Fruit fly (Drosophila melanogaster) whole organism, embryonic: Measurements from ENCODE around the gene sno.

Experiments
- Ada2b ChIP-seq: fragments of 200-800 bp; sonication (Bioruptor generic); IDR thresholded peaks from 2 replicates; pipeline ENCODE4 v1.3.6; 2022; ENCODE audit warnings: missing biosample characterization, missing genetic modification characterization
- Adf1 ChIP-seq: fragments of 200-800 bp; sonication (Bioruptor generic); IDR thresholded peaks from 2 replicates; pipeline ENCODE4 v1.3.6; 2022; ENCODE audit warnings: missing biosample characterization, missing genetic modification characterization
- Antp ChIP-seq: fragments of 200-800 bp; sonication (Bioruptor generic); optimal IDR thresholded peaks from 3 replicates; lab custom pipeline; 2016; ENCODE audit warnings: missing biosample characterization, missing genetic modification characterization
- Bdp1 ChIP-seq: fragments of 200-800 bp; sonication (Bioruptor generic); optimal IDR thresholded peaks from 3 replicates; lab custom pipeline; 2016; ENCODE audit warnings: missing biosample characterization, missing genetic modification characterization
- Blimp-1 ChIP-seq: fragments of 200-800 bp; sonication (Bioruptor generic); optimal IDR thresholded peaks from 3 replicates; lab custom pipeline; 2018; ENCODE audit warnings: missing biosample characterization, missing genetic modification characterization, mild to moderate bottlenecking, moderate library complexity, missing genetic modification reagents
- CG10267 ChIP-seq: fragments of 200-800 bp; sonication (Bioruptor generic); optimal IDR thresholded peaks from 2 replicates; lab custom pipeline; 2018; ENCODE audit warnings: missing biosample characterization, mild to moderate bottlenecking, missing genetic modification characterization, moderate library complexity
- CG10543 ChIP-seq: fragments of 200-800 bp; sonication (Bioruptor generic); optimal IDR thresholded peaks from 3 replicates; lab custom pipeline; 2017; ENCODE audit warnings: missing biosample characterization, mild to moderate bottlenecking, missing genetic modification characterization, moderate library complexity
- CG1603 ChIP-seq: fragments of 200-800 bp; sonication (Bioruptor generic); optimal IDR thresholded peaks from 2 replicates; lab custom pipeline; 2019; ENCODE audit warnings: missing biosample characterization, mild to moderate bottlenecking, missing genetic modification characterization, moderate library complexity
- CG17361 ChIP-seq: fragments of 200-800 bp; sonication (Bioruptor generic); IDR thresholded peaks from 3 replicates; pipeline ENCODE4 v1.3.6; 2022; ENCODE audit warnings: missing biosample characterization, missing genetic modification characterization
- CG17802 ChIP-seq: fragments of 200-800 bp; sonication (Bioruptor generic); optimal IDR thresholded peaks from 2 replicates; lab custom pipeline; 2018; ENCODE audit warnings: missing biosample characterization, mild to moderate bottlenecking, missing genetic modification characterization, moderate library complexity
- CG2678 ChIP-seq: fragments of 200-800 bp; sonication (Bioruptor generic); optimal IDR thresholded peaks from 3 replicates; lab custom pipeline; 2019; ENCODE audit warnings: missing biosample characterization, mild to moderate bottlenecking, missing genetic modification characterization, moderate library complexity
- CG2712 ChIP-seq: fragments of 200-800 bp; optimal IDR thresholded peaks from 3 replicates; lab custom pipeline; 2019; ENCODE audit warnings: missing biosample characterization, mild to moderate bottlenecking, missing genetic modification characterization, moderate library complexity
- CG30403 ChIP-seq: fragments of 200-800 bp; sonication (Bioruptor generic); optimal IDR thresholded peaks from 3 replicates; lab custom pipeline; 2016; ENCODE audit warnings: missing biosample characterization, missing genetic modification characterization
- CG3065 ChIP-seq: fragments of 200-800 bp; sonication (Bioruptor generic); optimal IDR thresholded peaks from 2 replicates; lab custom pipeline; 2016; ENCODE audit warnings: missing biosample characterization, missing genetic modification characterization
- CG34422 ChIP-seq: fragments of 200-800 bp; sonication (Bioruptor generic); IDR thresholded peaks from 3 replicates; pipeline ENCODE4 v1.3.6; 2022; ENCODE audit warnings: missing biosample characterization, missing genetic modification characterization
- CG4820 ChIP-seq: fragments of 200-800 bp; sonication (Bioruptor generic); optimal IDR thresholded peaks from 3 replicates; lab custom pipeline; 2016; ENCODE audit warnings: missing biosample characterization, missing genetic modification characterization
- CG5953 ChIP-seq: fragments of 200-800 bp; sonication (Bioruptor generic); IDR thresholded peaks from 2 replicates; pipeline ENCODE4 v1.3.6; 2022; ENCODE audit warnings: missing biosample characterization, missing genetic modification characterization
- CG6689 ChIP-seq: fragments of 200-800 bp; sonication (Bioruptor generic); IDR thresholded peaks from 2 replicates; pipeline ENCODE4 v1.3.6; 2022; ENCODE audit warnings: missing biosample characterization, missing genetic modification characterization
- CG7271 ChIP-seq: fragments of 200-800 bp; sonication (Bioruptor generic); optimal IDR thresholded peaks from 2 replicates; lab custom pipeline; 2018; ENCODE audit warnings: missing biosample characterization, mild to moderate bottlenecking, missing genetic modification characterization, moderate library complexity
- CG7987 ChIP-seq: fragments of 200-800 bp; sonication (Bioruptor generic); optimal IDR thresholded peaks from 2 replicates; lab custom pipeline; 2018; ENCODE audit warnings: missing biosample characterization, mild to moderate bottlenecking, missing genetic modification characterization, moderate library complexity
- CG8388 ChIP-seq: fragments of 200-800 bp; sonication (Bioruptor generic); optimal IDR thresholded peaks from 2 replicates; lab custom pipeline; 2019; ENCODE audit warnings: missing biosample characterization, mild to moderate bottlenecking, missing genetic modification characterization, moderate library complexity
- CG8924 ChIP-seq: fragments of 200-800 bp; optimal IDR thresholded peaks from 3 replicates; lab custom pipeline; 2019; ENCODE audit warnings: missing biosample characterization, mild to moderate bottlenecking, missing genetic modification characterization, moderate library complexity
- CoRest ChIP-seq: fragments of 200-800 bp; sonication (Bioruptor generic); optimal IDR thresholded peaks from 3 replicates; lab custom pipeline; 2018; ENCODE audit warnings: missing biosample characterization, mild to moderate bottlenecking, missing genetic modification characterization, moderate library complexity
- E2f1 ChIP-seq: fragments of 200-800 bp; sonication (Bioruptor generic); IDR thresholded peaks from 2 replicates; pipeline ENCODE4 v1.3.6; 2022; ENCODE audit warnings: missing biosample characterization, missing genetic modification characterization
- Eip74EF ChIP-seq, 2 experiments: fragments of 200-800 bp in 1 of 2; fragments of >200 bp in 1 of 2; sonication (Bioruptor generic) in 1 of 2; optimal IDR thresholded peaks; 2 replicates each; lab custom pipeline; 2017 to 2019; ENCODE audit warnings: missing biosample characterization in 2 of 2, missing genetic modification characterization in 2 of 2, mild to moderate bottlenecking in 1 of 2, moderate library complexity in 1 of 2
- Fer2 ChIP-seq: fragments of 200-800 bp; sonication (Bioruptor generic); optimal IDR thresholded peaks from 2 replicates; lab custom pipeline; 2018; ENCODE audit warnings: missing biosample characterization, mild to moderate bottlenecking, missing genetic modification characterization, moderate library complexity
- Hr3 ChIP-seq: fragments of 200-800 bp; sonication (Bioruptor generic); optimal IDR thresholded peaks from 3 replicates; lab custom pipeline; 2016; ENCODE audit warnings: missing biosample characterization, missing genetic modification characterization
- Hr51 ChIP-seq, 2 experiments: fragments of 200-800 bp; sonication (Bioruptor generic); optimal IDR thresholded peaks; 2 replicates in 1 of 2; 3 replicates in 1 of 2; lab custom pipeline; 2016 to 2018; ENCODE audit warnings: missing biosample characterization in 2 of 2, missing genetic modification characterization in 2 of 2, mild to moderate bottlenecking in 1 of 2, moderate library complexity in 1 of 2
- MBD-R2 ChIP-seq: fragments of 200-800 bp; sonication (Bioruptor generic); IDR thresholded peaks from 2 replicates; pipeline ENCODE4 v1.3.6; 2022; ENCODE audit warnings: missing biosample characterization, missing genetic modification characterization
- Med ChIP-seq: fragments of 200-800 bp; sonication (Bioruptor generic); peaks from one replicate; lab custom pipeline; 2016; ENCODE audit warnings: missing biosample characterization, missing genetic modification characterization, mild to moderate bottlenecking, inconsistent platforms, moderate library complexity
- Rfx ChIP-seq: fragments of 200-800 bp; sonication (Bioruptor generic); IDR thresholded peaks from 2 replicates; pipeline ENCODE4 v1.3.6; 2022; ENCODE audit warnings: missing biosample characterization, missing genetic modification characterization
- Sox100B ChIP-seq: fragments of 200-800 bp; sonication (Bioruptor generic); optimal IDR thresholded peaks from 3 replicates; lab custom pipeline; 2018; ENCODE audit warnings: missing biosample characterization, mild to moderate bottlenecking, missing genetic modification characterization
- Xrp1 ChIP-seq: fragments of 200-800 bp; sonication (Bioruptor generic); IDR thresholded peaks from 2 replicates; pipeline ENCODE4 v1.3.6; 2022; ENCODE audit warnings: missing biosample characterization, missing genetic modification characterization
- cad ChIP-seq: fragments of >200 bp; optimal IDR thresholded peaks from 2 replicates; lab custom pipeline; 2017; ENCODE audit warnings: missing biosample characterization, missing genetic modification characterization
- chinmo ChIP-seq: fragments of 200-800 bp; sonication (Bioruptor generic); IDR thresholded peaks from 4 replicates; pipeline ENCODE4 v1.3.6; 2022; ENCODE audit warnings: missing biosample characterization, missing genetic modification characterization; ENCODE audit not compliant: partially characterized antibody
- da ChIP-seq: fragments of 200-800 bp; sonication (Bioruptor generic); optimal IDR thresholded peaks from 2 replicates; lab custom pipeline; 2016; ENCODE audit warnings: missing biosample characterization, missing genetic modification characterization
- dpn ChIP-seq, 2 experiments: fragments of 200-800 bp; sonication (Bioruptor generic); optimal IDR thresholded peaks; 3 replicates each; lab custom pipeline; 2016; ENCODE audit warnings: missing biosample characterization in 2 of 2, missing genetic modification characterization in 2 of 2
- eve ChIP-seq, 2 experiments: fragments of >200 bp; optimal IDR thresholded peaks; 2 replicates each; lab custom pipeline; 2017; ENCODE audit warnings: missing biosample characterization in 2 of 2, missing genetic modification characterization in 2 of 2
- fd102C ChIP-seq: fragments of 200-800 bp; sonication (Bioruptor generic); optimal IDR thresholded peaks from 2 replicates; lab custom pipeline; 2018; ENCODE audit warnings: missing biosample characterization, mild to moderate bottlenecking, missing genetic modification characterization, moderate library complexity
- gem ChIP-seq: fragments of 200-800 bp; sonication (Bioruptor generic); optimal IDR thresholded peaks from 2 replicates; lab custom pipeline; 2019; ENCODE audit warnings: missing biosample characterization, mild to moderate bottlenecking, missing genetic modification characterization, moderate library complexity
- gro ChIP-seq: fragments of 200-800 bp; sonication (Bioruptor generic); optimal IDR thresholded peaks from 2 replicates; lab custom pipeline; 2016; ENCODE audit warnings: missing biosample characterization, missing genetic modification characterization
- kni ChIP-seq: fragments of 200-800 bp; sonication (Bioruptor generic); optimal IDR thresholded peaks from 3 replicates; lab custom pipeline; 2017; ENCODE audit warnings: mild to moderate bottlenecking, missing biosample characterization, missing genetic modification reagents, missing genetic modification characterization
- lola ChIP-seq, 3 experiments: fragments of >200 bp in 2 of 3; fragments of 200-800 bp in 1 of 3; sonication (Bioruptor generic) in 1 of 3; optimal IDR thresholded peaks; 2 replicates each; lab custom pipeline; 2017 to 2019; ENCODE audit warnings: missing biosample characterization in 3 of 3, missing genetic modification characterization in 3 of 3, mild to moderate bottlenecking in 1 of 3, moderate library complexity in 1 of 3
- phol ChIP-seq: fragments of 200-800 bp; sonication (Bioruptor generic); optimal IDR thresholded peaks from 3 replicates; lab custom pipeline; 2018; ENCODE audit warnings: missing biosample characterization, mild to moderate bottlenecking, missing genetic modification characterization, moderate library complexity
- sens ChIP-seq: fragments of 200-800 bp; sonication (Bioruptor generic); peaks from one replicate; lab custom pipeline; 2016; ENCODE audit warnings: missing biosample characterization, missing genetic modification characterization
- stwl ChIP-seq: fragments of 200-800 bp; sonication (Bioruptor generic); optimal IDR thresholded peaks from 3 replicates; lab custom pipeline; 2018; ENCODE audit warnings: missing biosample characterization, mild to moderate bottlenecking, missing genetic modification characterization, moderate library complexity
- tio ChIP-seq: fragments of 200-800 bp; sonication (Bioruptor generic); optimal IDR thresholded peaks from 2 replicates; lab custom pipeline; 2017; ENCODE audit warnings: missing biosample characterization, missing genetic modification characterization, inconsistent platforms
- z ChIP-seq: fragments of 200-800 bp; sonication (Bioruptor generic); IDR thresholded peaks from 3 replicates; pipeline ENCODE4 v1.3.6; 2022; ENCODE audit warnings: missing biosample characterization, missing genetic modification characterization

The sno gene

dm6 chrX:13238294-13238917 lies 26.9 kb upstream of the sno start (continued):
- peak; percentile 9 for TF ChIP-seq CoRest (tag; lab: Kevin White, UChicago)
- TF ChIP-seq CG2678 (tag; lab: Kevin White, UChicago), result peak; percentile 14
- no peak for TF ChIP-seq da (GFP tag; lab: Kevin White, UChicago)
- TF ChIP-seq CG7271 (tag; lab: Kevin White, UChicago), result no peak
- no peak for TF ChIP-seq CG4820 (GFP tag; lab: Kevin White, UChicago)
- TF ChIP-seq gem (tag; lab: Kevin White, UChicago), result peak; percentile 60
- TF ChIP-seq Hr3 (GFP tag; lab: Kevin White, UChicago), result no peak
- no peak for TF ChIP-seq E2f1
- TF ChIP-seq Antp (GFP tag; lab: Kevin White, UChicago), result no peak
- TF ChIP-seq CG1603 (tag; lab: Kevin White, UChicago), result peak; percentile 3
- peak; percentile 34 for TF ChIP-seq CG2712 (tag; lab: Kevin White, UChicago)
- no peak for TF ChIP-seq kni (GFP tag; lab: Kevin White, UChicago)
- no peak for TF ChIP-seq gro (GFP tag; lab: Kevin White, UChicago)
- TF ChIP-seq CG17802 (tag; lab: Kevin White, UChicago), result no peak
- TF ChIP-seq Rfx (GFP tag; lab: Robert Waterston, UW), result no peak
- no peak for TF ChIP-seq cad
- peak; percentile 7 for TF ChIP-seq CG8924 (tag; lab: Kevin White, UChicago)
- peak; percentile 18 for TF ChIP-seq Blimp-1 (GFP tag; lab: Kevin White, UChicago)
- TF ChIP-seq CG10267, result peak; percentile 2
- TF ChIP-seq lola (GFP tag; optimal IDR thresholded peaks at IDR 0.05; lab: Kevin White, UChicago), result peak in 1 of 3 experiments; percentile 10
- TF ChIP-seq sens, result peak; percentile 88
- TF ChIP-seq CG5953 (GFP tag; lab: Robert Waterston, UW), result 0 out of 2 replicates have a peak, but pooled peaks have one; percentile 14
- no peak for TF ChIP-seq Fer2 (tag; lab: Kevin White, UChicago)
- no peak for TF ChIP-seq MBD-R2 (GFP tag; lab: Robert Waterston, UW)
- peak; percentile 25; the same call in 1 of the 2 replicates for TF ChIP-seq CG6689 (GFP tag; lab: Robert Waterston, UW)
- peak in 1 of 2 experiments; percentile 51 for TF ChIP-seq Hr51 (GFP tag; optimal IDR thresholded peaks at IDR 0.05; lab: Kevin White, UChicago)
- peak in 1 of 2 experiments; percentile 30 for TF ChIP-seq eve (GFP tag; optimal IDR thresholded peaks at IDR 0.05; lab: Kevin White, UChicago)
- peak; percentile 76 for TF ChIP-seq z (GFP tag; lab: Robert Waterston, UW)
- no peak for TF ChIP-seq tio
- TF ChIP-seq Xrp1 (GFP tag; lab: Robert Waterston, UW), result peak; percentile 34; the same call in 1 of the 2 replicates
- peak; percentile 41 for TF ChIP-seq CG30403 (GFP tag; lab: Kevin White, UChicago)
- 0 out of 3 replicates have a peak, but pooled peaks have one; percentile 18 for TF ChIP-seq CG17361 (GFP tag; lab: Robert Waterston, UW)
- peak in 1 of 2 experiments; percentile 10 for TF ChIP-seq Eip74EF (GFP tag; optimal IDR thresholded peaks at IDR 0.05; lab: Kevin White, UChicago)
- 0 out of 3 replicates have a peak, but pooled peaks have one; percentile 18 for TF ChIP-seq CG34422
- TF ChIP-seq Sox100B (GFP tag; lab: Kevin White, UChicago), result peak; percentile 6
- TF ChIP-seq Bdp1, result no peak
- peak; percentile 39 for TF ChIP-seq phol (tag; lab: Kevin White, UChicago)
- TF ChIP-seq dpn (GFP tag; optimal IDR thresholded peaks at IDR 0.05; lab: Kevin White, UChicago), result peak in 1 of 2 experiments; percentile 7
- no peak for TF ChIP-seq CG10543 (GFP tag; lab: Kevin White, UChicago)
- no peak for TF ChIP-seq CG7987
- peak; percentile 23 for TF ChIP-seq Med (GFP tag; lab: Kevin White, UChicago)
- no peak for TF ChIP-seq fd102C (GFP tag; lab: Kevin White, UChicago)
- no peak for TF ChIP-seq stwl (tag; lab: Kevin White, UChicago)
- TF ChIP-seq CG3065 (GFP tag; lab: Kevin White, UChicago), result no peak
- TF ChIP-seq Ada2b (GFP tag; lab: Robert Waterston, UW), result no peak
- peak; percentile 16 for TF ChIP-seq CG8388 (GFP tag; lab: Kevin White, UChicago)
- no peak for TF ChIP-seq Adf1 (GFP tag; lab: Robert Waterston, UW)
- TF ChIP-seq chinmo (GFP tag; lab: Robert Waterston, UW), result 0 out of 4 replicates have a peak, but pooled peaks have one; percentile 22
